Worm (Caenorhabditis elegans): ENCODE data around the gene C17F4.2.

Gene C17F4.2

ce11 chrII:3222686-3223085 is 25.8 kb upstream of the C17F4.2 start, which contains the start of gene ZC239.13:
ZC239.13 (minus strand) TSS chrII:3222839.
- no peak for TF ChIP-seq him-1 (tag; optimal IDR thresholded peaks at IDR 0.05)
- TF ChIP-seq W03F9.2 (tag; optimal IDR thresholded peaks at IDR 0.05) = no peak
- TF ChIP-seq dao-5 (tag; optimal IDR thresholded peaks at IDR 0.05) = no peak

ce11 chrII:3224631-3225030 is 23.8 kb upstream of the C17F4.2 start, which contains the start of gene ZC239.15:
ZC239.15 (minus strand) TSS chrII:3224731.
- TF ChIP-seq dao-5 (tag; optimal IDR thresholded peaks at IDR 0.05) (no peak), him-1 (tag; optimal IDR thresholded peaks at IDR 0.05) (no peak), W03F9.2 (tag; optimal IDR thresholded peaks at IDR 0.05) (no peak)

ce11 chrII:3225200-3225599 is 23.3 kb upstream of the C17F4.2 start, which contains the start of gene ZC239.16:
ZC239.16 (minus strand) TSS chrII:3225319.
- TF ChIP-seq dao-5 (tag; optimal IDR thresholded peaks at IDR 0.05) (no peak), him-1 (tag; optimal IDR thresholded peaks at IDR 0.05) (no peak), W03F9.2 (tag; optimal IDR thresholded peaks at IDR 0.05) (no peak)

- no peak for TF ChIP-seq dao-5 (tag; optimal IDR thresholded peaks at IDR 0.05)
Measured at ce11 chrII:3225780-3226179, 22.7 kb upstream of the C17F4.2 start, which contains the start of gene ZC239.17. ZC239.17 (minus strand) TSS chrII:3225880.

- no peak for TF ChIP-seq dao-5 (tag; optimal IDR thresholded peaks at IDR 0.05)
- no peak for TF ChIP-seq W03F9.2 (tag; optimal IDR thresholded peaks at IDR 0.05)
- TF ChIP-seq him-1 (tag; optimal IDR thresholded peaks at IDR 0.05) = no peak
Measured at ce11 chrII:3230422-3230821, 18.0 kb upstream of the C17F4.2 start, which contains the start of gene srh-297. srh-297 (minus strand) TSS chrII:3230522.

DNA sequence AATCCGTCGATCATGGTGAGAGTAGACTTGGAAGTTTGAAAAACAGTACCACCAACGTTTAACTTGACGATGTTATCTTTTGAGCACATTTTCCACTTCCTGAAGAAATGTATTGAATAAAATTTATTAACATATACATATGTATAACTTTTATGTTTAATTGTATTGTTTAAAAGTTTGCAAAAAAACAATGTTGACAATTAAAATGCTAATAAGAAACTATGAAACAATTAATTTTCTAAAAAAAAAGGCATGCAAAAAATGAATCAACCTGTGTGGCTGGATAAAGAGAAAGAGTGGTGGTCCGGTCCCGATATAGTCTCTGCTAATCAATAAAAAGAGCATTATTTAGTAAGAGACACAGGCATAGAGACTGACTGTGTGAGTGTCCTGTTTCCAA is 13.7 kb upstream of the C17F4.2 start, which contains the start of gene C17F4.8:
Gene C17F4.8, minus strand, starts transcription at position 101 of the 400 bp plus-strand sequence.
- TF ChIP-seq W03F9.2 (tag; optimal IDR thresholded peaks at IDR 0.05) (no peak), him-1 (tag; optimal IDR thresholded peaks at IDR 0.05) (no peak), dao-5 (tag; optimal IDR thresholded peaks at IDR 0.05) (no peak)

- TF ChIP-seq him-1 (tag; optimal IDR thresholded peaks at IDR 0.05) (no peak), dao-5 (tag; optimal IDR thresholded peaks at IDR 0.05) (no peak), W03F9.2 (tag; optimal IDR thresholded peaks at IDR 0.05) (no peak)
Measured at ce11 chrII:3237038-3237521, 11.4 kb upstream of the C17F4.2 start, which contains the start of the genes srz-67 and C17F4.11. srz-67 (minus strand) TSS chrII:3237138. C17F4.11 (plus strand) TSS chrII:3237471.

DNA sequence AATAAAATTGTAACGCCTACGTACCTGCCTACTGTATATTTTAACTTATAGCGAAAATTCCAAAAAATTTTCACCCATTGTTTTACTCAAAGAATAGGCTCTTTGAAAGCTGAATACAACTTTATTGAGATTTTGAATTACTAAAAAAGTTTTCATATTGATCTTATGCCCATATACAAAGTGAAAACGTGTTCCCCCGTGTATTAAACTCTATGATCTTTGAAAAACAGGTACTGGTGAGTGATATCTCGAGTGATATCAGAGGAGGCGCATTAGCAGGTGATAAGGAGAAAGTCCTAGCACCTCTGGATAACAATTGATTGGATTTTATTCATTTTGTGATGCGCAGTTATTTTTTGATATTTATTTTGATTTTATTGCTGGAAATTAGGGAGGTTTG is 8.3 kb upstream of the C17F4.2 start, which contains the start of gene C17F4.3:
Gene C17F4.3, plus strand, starts transcription at position 301 of the 400 bp plus-strand sequence.
- TF ChIP-seq dao-5 (tag; optimal IDR thresholded peaks at IDR 0.05) = no peak
- TF ChIP-seq W03F9.2 (tag; optimal IDR thresholded peaks at IDR 0.05) = no peak

ce11 chrII:3241842-3242241 is 6.6 kb upstream of the C17F4.2 start:
- TF ChIP-seq dao-5 (tag; optimal IDR thresholded peaks at IDR 0.05) (no peak), W03F9.2 (tag; optimal IDR thresholded peaks at IDR 0.05) (no peak), him-1 (tag; optimal IDR thresholded peaks at IDR 0.05) (no peak)

DNA sequence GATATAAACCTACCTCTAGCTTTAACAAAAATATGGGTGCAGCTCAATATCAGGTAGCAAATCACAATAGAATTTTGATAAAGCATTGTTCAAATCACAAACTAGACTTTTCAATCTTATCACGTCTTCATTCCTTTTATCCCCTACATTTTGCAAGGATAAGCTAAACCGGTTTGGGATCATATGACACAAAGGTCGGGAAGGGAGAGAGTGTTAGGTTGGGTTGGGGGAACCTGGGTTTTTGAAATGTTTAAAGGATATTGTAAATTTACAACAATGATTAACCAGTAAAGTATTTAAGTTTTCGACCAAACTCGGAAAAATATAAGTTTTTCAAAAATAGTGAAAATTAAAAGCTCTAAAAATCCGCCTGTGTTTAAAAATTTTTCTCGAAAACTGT is 4.4 kb upstream of the C17F4.2 start, which contains the start of gene C17F4.12:
Gene C17F4.12, minus strand, starts transcription at position 101 of the 400 bp plus-strand sequence.
- TF ChIP-seq W03F9.2 (tag; optimal IDR thresholded peaks at IDR 0.05) (no peak), him-1 (tag; optimal IDR thresholded peaks at IDR 0.05) (no peak), dao-5 (tag; optimal IDR thresholded peaks at IDR 0.05) (no peak)

ce11 chrII:3244758-3245157 is 3.7 kb upstream of the C17F4.2 start:
- TF ChIP-seq him-1 (tag; optimal IDR thresholded peaks at IDR 0.05) (no peak), dao-5 (tag; optimal IDR thresholded peaks at IDR 0.05) (no peak), W03F9.2 (tag; optimal IDR thresholded peaks at IDR 0.05) (no peak)

DNA sequence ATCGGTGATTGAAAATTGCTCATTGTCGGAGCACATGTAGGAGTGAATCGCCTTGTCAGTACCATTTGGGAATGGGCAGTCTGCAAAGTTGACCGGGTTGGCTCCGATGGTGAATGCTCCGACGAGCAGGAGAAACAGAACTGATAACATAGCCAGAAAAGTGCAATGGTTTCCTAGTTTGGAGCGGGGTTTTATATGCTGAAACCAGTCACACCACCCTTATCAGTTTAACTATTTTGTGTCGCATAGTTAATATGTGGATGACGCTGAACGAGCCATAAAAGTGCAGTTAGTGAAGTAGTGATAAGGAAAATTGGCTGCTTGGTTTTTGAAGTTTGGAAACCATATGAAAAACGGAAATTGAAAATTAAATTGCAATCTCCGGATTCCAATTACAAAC is 2.6 kb upstream of the C17F4.2 start, which contains the start of gene C17F4.7:
Gene C17F4.7, minus strand, starts transcription at position 180 of the 400 bp plus-strand sequence.
- no peak for TF ChIP-seq dao-5 (tag; optimal IDR thresholded peaks at IDR 0.05)

DNA sequence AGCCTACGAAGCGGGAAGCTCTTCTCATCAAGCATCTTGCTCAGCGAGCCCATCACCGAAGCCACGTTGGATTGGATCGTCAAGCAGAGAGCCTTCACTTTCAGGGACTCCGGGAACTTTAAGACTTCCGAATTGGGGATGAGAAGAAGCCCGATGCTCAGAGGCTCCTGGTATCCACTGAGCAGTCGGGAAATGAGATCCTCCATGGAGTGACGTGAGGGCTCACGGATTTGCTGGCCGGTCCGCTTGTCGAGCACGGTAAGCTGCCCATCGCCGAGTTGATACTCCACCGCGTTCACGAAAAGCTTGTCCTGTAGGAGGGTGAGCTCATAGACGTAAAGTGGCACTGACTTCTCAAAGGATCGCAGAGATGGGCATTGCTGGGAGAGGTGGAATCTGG is 912 bp upstream of the C17F4.2 start:
- TF ChIP-seq him-1 (tag; optimal IDR thresholded peaks at IDR 0.05) (no peak), W03F9.2 (tag; optimal IDR thresholded peaks at IDR 0.05) (no peak), dao-5 (tag; optimal IDR thresholded peaks at IDR 0.05) (no peak)

DNA sequence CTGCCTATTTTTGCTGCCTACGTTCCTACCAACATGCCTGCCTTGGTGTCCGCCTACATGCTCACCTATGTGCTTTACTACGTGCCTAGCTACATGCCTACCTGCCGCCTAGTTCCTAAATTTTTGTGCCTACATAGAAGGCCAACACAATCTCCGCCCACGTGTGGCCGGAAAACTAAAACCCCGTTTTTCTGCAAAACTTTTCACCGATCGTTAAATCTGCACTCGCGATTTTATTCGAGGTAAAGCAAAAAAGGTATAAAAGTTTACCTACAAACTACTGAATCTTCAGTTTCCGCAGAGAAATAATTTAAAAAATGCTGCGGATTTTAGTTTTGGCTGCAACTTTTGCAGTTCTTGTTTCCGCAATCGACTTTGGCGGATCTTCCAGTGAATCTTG is 938 bp downstream of the C17F4.2 start, which contains the start of gene clec-124:
Gene clec-124, plus strand, starts transcription at position 301 of the 400 bp plus-strand sequence.
- TF ChIP-seq dao-5 (tag; optimal IDR thresholded peaks at IDR 0.05) (no peak), W03F9.2 (tag; optimal IDR thresholded peaks at IDR 0.05) (no peak), him-1 (tag; optimal IDR thresholded peaks at IDR 0.05) (no peak)

DNA sequence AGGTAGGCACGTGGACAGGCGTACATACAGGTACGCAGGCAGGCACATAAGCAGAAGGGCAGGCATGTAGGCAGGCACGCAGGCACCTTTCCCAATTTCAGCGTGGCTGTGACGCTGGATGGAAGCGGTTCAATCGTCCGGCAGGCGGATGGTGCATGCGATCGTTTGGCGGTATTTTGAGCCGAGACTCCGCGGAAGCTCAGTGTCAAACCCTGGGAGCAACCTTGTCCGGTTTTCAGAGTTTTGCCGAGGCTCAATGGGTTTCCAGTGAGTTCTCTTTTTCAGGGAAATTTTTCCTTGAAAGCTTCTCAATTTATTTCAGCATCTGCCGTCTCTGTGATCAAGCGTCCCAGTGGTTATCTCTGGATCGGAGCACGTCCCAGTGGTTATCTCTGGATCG is 1.7 kb downstream of the C17F4.2 start:
- no peak for TF ChIP-seq dao-5 (tag; optimal IDR thresholded peaks at IDR 0.05)
- no peak for TF ChIP-seq W03F9.2 (tag; optimal IDR thresholded peaks at IDR 0.05)
- TF ChIP-seq him-1 (tag; optimal IDR thresholded peaks at IDR 0.05) = no peak
